Fruit fly (Drosophila melanogaster): Measurements from ENCODE around the gene CG7443.

CG7443 gene

dm6 chr3R:8340675-8341275 lies 16.7 kb downstream of the CG7443 start, which contains the start of the genes COX7A and Arl2:
Gene COX7A, minus strand, starts transcription at chr3R:8341043.
Gene Arl2, plus strand, starts transcription at chr3R:8341100.
- TF ChIP-seq Dll (GFP tag; IDR thresholded peaks at IDR 0.05; ENCODE audit: partially characterized antibody) = peak; percentile 94
- no peak for TF ChIP-seq mam (GFP tag; optimal IDR thresholded peaks at IDR 0.05)
- TF ChIP-seq sug (tag; optimal IDR thresholded peaks at IDR 0.05) = peak; percentile 24
- peak; percentile 20 for TF ChIP-seq lilli (GFP tag; optimal IDR thresholded peaks at IDR 0.05)
- TF ChIP-seq CG13287 (GFP tag; IDR thresholded peaks at IDR 0.05; ENCODE audit: partially characterized antibody) = peak; percentile 96
- TF ChIP-seq CG31365 (tag; optimal IDR thresholded peaks at IDR 0.05) = peak; percentile 8
- no peak for TF ChIP-seq CG10274 (GFP tag; optimal IDR thresholded peaks at IDR 0.05)
- peak; percentile 22 for TF ChIP-seq CG2712 (tag; optimal IDR thresholded peaks at IDR 0.05)
- peak; percentile 42 for TF ChIP-seq gfzf (GFP tag; optimal IDR thresholded peaks at IDR 0.05)
- TF ChIP-seq zen2 (GFP tag; IDR thresholded peaks at IDR 0.05; ENCODE audit: partially characterized antibody) = peak; percentile 95
- peak; percentile 60 for TF ChIP-seq Ets97D (GFP tag; optimal IDR thresholded peaks at IDR 0.05)
- peak; percentile 96 for TF ChIP-seq Bgb (GFP tag; IDR thresholded peaks at IDR 0.05; ENCODE audit: partially characterized antibody)
- peak; percentile 23 for TF ChIP-seq dm (GFP tag; optimal IDR thresholded peaks at IDR 0.05)
- TF ChIP-seq Atf6 (GFP tag; IDR thresholded peaks at IDR 0.05) = 0 out of 2 replicates have a peak, but pooled peaks have one; percentile 23
- no peak for TF ChIP-seq Rfx (GFP tag; IDR thresholded peaks at IDR 0.05)
- TF ChIP-seq CG9215 (GFP tag; IDR thresholded peaks at IDR 0.05) = no peak
- TF ChIP-seq CG16779 (GFP tag; IDR thresholded peaks at IDR 0.05) = no peak
- no peak for TF ChIP-seq CG3726 (GFP tag; IDR thresholded peaks at IDR 0.05)
- peak; percentile 92 for TF ChIP-seq vnd (GFP tag; IDR thresholded peaks at IDR 0.05; ENCODE audit: partially characterized antibody)
- peak; percentile 93 for TF ChIP-seq mld (GFP tag; IDR thresholded peaks at IDR 0.05; ENCODE audit: partially characterized antibody)
- peak; percentile 45 for TF ChIP-seq Dp (GFP tag; optimal IDR thresholded peaks at IDR 0.05)
- peak; percentile 65 for TF ChIP-seq HmgZ (tag; optimal IDR thresholded peaks at IDR 0.05)
- peak; percentile 94 for TF ChIP-seq sna (GFP tag; IDR thresholded peaks at IDR 0.05; ENCODE audit: partially characterized antibody)
- no peak for TF ChIP-seq CG10654 (GFP tag; optimal IDR thresholded peaks at IDR 0.05)
- TF ChIP-seq unc-4 (GFP tag; IDR thresholded peaks at IDR 0.05; ENCODE audit: partially characterized antibody) = peak; percentile 95
- peak; percentile 27; the same call in 1 of the 3 replicates for TF ChIP-seq jigr1 (GFP tag; IDR thresholded peaks at IDR 0.05)
- peak; percentile 47 for TF ChIP-seq CG15514 (GFP tag; optimal IDR thresholded peaks at IDR 0.05)
- peak in 1 of 2 experiments; percentile 95 for TF ChIP-seq Pdp1 (GFP tag; optimal IDR thresholded peaks at IDR 0.05)
- peak; percentile 37 for TF ChIP-seq CG17385 (GFP tag; optimal IDR thresholded peaks at IDR 0.05)
- TF ChIP-seq CG8924 (tag; optimal IDR thresholded peaks at IDR 0.05) = peak; percentile 77
- peak; percentile 27 for TF ChIP-seq nmo (GFP tag; optimal IDR thresholded peaks at IDR 0.05)
- peak; percentile 18 for TF ChIP-seq CG3995 (GFP tag; optimal IDR thresholded peaks at IDR 0.05)
- TF ChIP-seq cwo (GFP tag; optimal IDR thresholded peaks at IDR 0.05) = no peak
- peak; percentile 96 for TF ChIP-seq YL-1 (GFP tag; optimal IDR thresholded peaks at IDR 0.05)
- TF ChIP-seq knrl (GFP tag; IDR thresholded peaks at IDR 0.05; ENCODE audit: partially characterized antibody) = peak; percentile 92
- no peak for TF ChIP-seq bowl (GFP tag; IDR thresholded peaks at IDR 0.05)
- TF ChIP-seq CG4617 (GFP tag; optimal IDR thresholded peaks at IDR 0.05; ENCODE audit: borderline replicate concordance) = peak; percentile 88
- TF ChIP-seq CG32532 (GFP tag; IDR thresholded peaks at IDR 0.05) = peak; percentile 47; the same call in 1 of the 2 replicates
- TF ChIP-seq Dref (GFP tag; IDR thresholded peaks at IDR 0.05) = peak; percentile 95
- TF ChIP-seq BEAF-32 (GFP tag; optimal IDR thresholded peaks at IDR 0.05) = peak; percentile 93
- peak; percentile 98 for TF ChIP-seq Opbp (GFP tag; IDR thresholded peaks at IDR 0.05; ENCODE audit: partially characterized antibody)
- TF ChIP-seq Fer1 (GFP tag; optimal IDR thresholded peaks at IDR 0.05) = peak; percentile 16
- peak; percentile 22 for TF ChIP-seq CG10267 (tag; optimal IDR thresholded peaks at IDR 0.05)
- TF ChIP-seq CG18764 (GFP tag; optimal IDR thresholded peaks at IDR 0.05) = no peak
- TF ChIP-seq Doc3 (GFP tag; IDR thresholded peaks at IDR 0.05; ENCODE audit: partially characterized antibody) = peak; percentile 87
- TF ChIP-seq nerfin-2 (GFP tag; IDR thresholded peaks at IDR 0.05; ENCODE audit: partially characterized antibody) = peak; percentile 89
- peak; percentile 61 for TF ChIP-seq stwl (tag; optimal IDR thresholded peaks at IDR 0.05)
